Worm (Caenorhabditis elegans) whole organism, L4 larva: ENCODE results near the gene clhm-1.

Source experiments
- F26F4.8 ChIP-seq: fragments of 200-800 bp; sonication (Bioruptor generic); conservative IDR thresholded peaks from 2 replicates; pipeline ENCODE4 v1.3.6; 2022; ENCODE audit warnings: missing genetic modification characterization, missing compliant biosample characterization
- F49E8.2 ChIP-seq: sonication (generic microtip); optimal IDR thresholded peaks from 2 replicates; lab custom pipeline; 2016; ENCODE audit warnings: missing compliant biosample characterization, mild to moderate bottlenecking, missing genetic modification characterization, borderline replicate concordance
- Y105C5A.15 ChIP-seq: fragments of 200-800 bp; sonication (Bioruptor generic); IDR thresholded peaks from 2 replicates; pipeline ENCODE4 v1.3.6; 2022; ENCODE audit warnings: missing genetic modification characterization, missing compliant biosample characterization
- ceh-44 ChIP-seq: fragments of 200-800 bp; sonication (Bioruptor generic); IDR thresholded peaks from 2 replicates; pipeline ENCODE4 v1.3.6; 2022; ENCODE audit warnings: missing genetic modification reagents, missing genetic modification characterization, missing compliant biosample characterization
- ceh-62 ChIP-seq: sonication (generic microtip); optimal IDR thresholded peaks from 2 replicates; lab custom pipeline; 2017; ENCODE audit warnings: missing biosample characterization, missing genetic modification characterization
- cey-2 ChIP-seq: sonication (generic microtip); optimal IDR thresholded peaks from 3 replicates; lab custom pipeline; 2017; ENCODE audit warnings: missing genetic modification characterization, mild to moderate bottlenecking, missing compliant biosample characterization, antibody characterized with exemption, borderline replicate concordance; ENCODE audit not compliant: insufficient read depth
- daf-16 ChIP-seq, 3 experiments: sonication (generic microtip); optimal IDR thresholded peaks; 2 replicates each; lab custom pipeline; 2016 to 2017; ENCODE audit warnings: missing genetic modification characterization in 3 of 3, missing genetic modification reagents in 3 of 3, mild to moderate bottlenecking in 2 of 3, missing compliant biosample characterization in 2 of 3, missing biosample characterization in 1 of 3, moderate library complexity in 1 of 3
- daf-19 ChIP-seq: fragments of 200-800 bp; sonication (Bioruptor generic); conservative IDR thresholded peaks from 2 replicates; pipeline ENCODE4 v1.3.6; 2022; ENCODE audit warnings: missing genetic modification characterization, missing compliant biosample characterization
- dmd-6 ChIP-seq: fragments of 200-800 bp; sonication (Bioruptor generic); IDR thresholded peaks from 2 replicates; pipeline ENCODE4 v1.3.6; 2022; ENCODE audit warnings: missing genetic modification reagents, missing genetic modification characterization, missing compliant biosample characterization
- dve-1 ChIP-seq: sonication (generic microtip); optimal IDR thresholded peaks from 2 replicates; lab custom pipeline; 2017; ENCODE audit warnings: antibody characterized with exemption, mild to moderate bottlenecking, missing genetic modification characterization, missing compliant biosample characterization; ENCODE audit not compliant: insufficient read depth
- egl-27 ChIP-seq: sonication (generic microtip); optimal IDR thresholded peaks from 3 replicates; lab custom pipeline; 2017; ENCODE audit warnings: missing biosample characterization, missing genetic modification reagents, missing genetic modification characterization
- hif-1 ChIP-seq, 2 experiments: sonication (generic microtip); optimal IDR thresholded peaks; 2 replicates each; lab custom pipeline; 2016 to 2017; ENCODE audit warnings: missing compliant biosample characterization in 2 of 2, missing genetic modification characterization in 2 of 2, missing genetic modification reagents in 2 of 2, missing genotype in 2 of 2, mild to moderate bottlenecking in 1 of 2
- hlh-11 ChIP-seq: fragments of 200-800 bp; sonication (Bioruptor generic); optimal IDR thresholded peaks from 2 replicates; lab custom pipeline; 2018; ENCODE audit warnings: mild to moderate bottlenecking, missing genetic modification characterization, missing compliant biosample characterization
- hlh-30 ChIP-seq: sonication (generic microtip); optimal IDR thresholded peaks from 2 replicates; lab custom pipeline; 2017; ENCODE audit warnings: antibody characterized with exemption, mild to moderate bottlenecking, missing genetic modification characterization, missing compliant biosample characterization; ENCODE audit not compliant: insufficient read depth
- hmg-1.1 ChIP-seq: fragments of 200-800 bp; sonication (Bioruptor generic); IDR thresholded peaks from 2 replicates; pipeline ENCODE4 v1.3.6; 2022; ENCODE audit warnings: missing genetic modification reagents, missing genetic modification characterization, missing compliant biosample characterization
- lin-1 ChIP-seq: fragments of 200-800 bp; sonication (Bioruptor generic); IDR thresholded peaks from 2 replicates; pipeline ENCODE4 v1.3.6; 2022; ENCODE audit warnings: missing genetic modification reagents, missing genetic modification characterization, missing compliant biosample characterization
- lin-15B ChIP-seq: fragments of 150-350 bp; sonication (generic microtip); optimal IDR thresholded peaks from 3 replicates; lab custom pipeline; 2014; ENCODE audit warnings: missing biosample characterization, missing genetic modification characterization
- lsy-2 ChIP-seq, 2 experiments: fragments of 150-350 bp in 1 of 2; sonication (generic microtip) in 1 of 2; optimal IDR thresholded peaks; 2 replicates each; lab custom pipeline; 2014 to 2017; ENCODE audit warnings: missing biosample characterization in 2 of 2, missing genetic modification characterization in 2 of 2
- mdl-1 ChIP-seq, 2 experiments: fragments of 150-350 bp in 1 of 2; sonication (generic microtip) in 1 of 2; optimal IDR thresholded peaks; 2 replicates each; lab custom pipeline; 2014 to 2017; ENCODE audit warnings: missing biosample characterization in 2 of 2, missing genetic modification characterization in 2 of 2
- mdt-29 ChIP-seq: fragments of 200-800 bp; sonication (Bioruptor generic); IDR thresholded peaks from 2 replicates; pipeline ENCODE4 v1.3.6; 2022; ENCODE audit warnings: missing genetic modification reagents, missing genetic modification characterization, missing compliant biosample characterization
- mep-1 ChIP-seq: fragments of 150-350 bp; sonication (generic microtip); optimal IDR thresholded peaks from 3 replicates; lab custom pipeline; 2014; ENCODE audit warnings: missing biosample characterization, missing genetic modification characterization
- mes-2 ChIP-seq: sonication (generic microtip); optimal IDR thresholded peaks from 2 replicates; lab custom pipeline; 2016; ENCODE audit warnings: missing genotype, mild to moderate bottlenecking, missing genetic modification characterization, missing compliant biosample characterization; ENCODE audit not compliant: poor library complexity, severe bottlenecking
- mxl-3 ChIP-seq: fragments of 200-800 bp; sonication (Bioruptor generic); optimal IDR thresholded peaks from 2 replicates; lab custom pipeline; 2018; ENCODE audit warnings: mild to moderate bottlenecking, missing genetic modification characterization, missing compliant biosample characterization
- nhr-10 ChIP-seq: fragments of 150-350 bp; optimal IDR thresholded peaks from 2 replicates; lab custom pipeline; 2014; ENCODE audit warnings: missing biosample characterization, missing genetic modification characterization
- nhr-11 ChIP-seq: fragments of 150-350 bp; optimal IDR thresholded peaks from 2 replicates; lab custom pipeline; 2014; ENCODE audit warnings: missing biosample characterization, missing genetic modification characterization
- nhr-111 ChIP-seq: fragments of 200-800 bp; sonication (Bioruptor generic); optimal IDR thresholded peaks from 2 replicates; lab custom pipeline; 2018; ENCODE audit warnings: mild to moderate bottlenecking, missing genetic modification characterization, missing compliant biosample characterization
- nhr-28 ChIP-seq: fragments of 150-350 bp; optimal IDR thresholded peaks from 2 replicates; lab custom pipeline; 2014; ENCODE audit warnings: missing biosample characterization, missing genetic modification characterization
- nhr-6 ChIP-seq: fragments of 150-350 bp; optimal IDR thresholded peaks from 2 replicates; lab custom pipeline; 2014; ENCODE audit warnings: missing biosample characterization, missing genetic modification characterization
- nhr-76 ChIP-seq: fragments of 150-350 bp; optimal IDR thresholded peaks from 2 replicates; lab custom pipeline; 2014; ENCODE audit warnings: missing biosample characterization, missing genetic modification characterization
- nhr-77 ChIP-seq: fragments of 150-350 bp; optimal IDR thresholded peaks from 2 replicates; lab custom pipeline; 2014; ENCODE audit warnings: missing biosample characterization, missing genetic modification characterization
- pha-4 ChIP-seq, 2 experiments: fragments of 150-350 bp in 1 of 2; fragments of 200-800 bp in 1 of 2; sonication (Bioruptor generic) in 1 of 2; IDR thresholded peaks in 1 of 2; optimal IDR thresholded peaks in 1 of 2; 2 replicates each; pipeline versions ENCODE4 v1.3.6 to Lab custom; 2014 to 2022; ENCODE audit warnings: missing genetic modification characterization in 2 of 2, missing genetic modification reagents in 2 of 2, missing biosample characterization in 1 of 2, missing compliant biosample characterization in 1 of 2
- php-3 ChIP-seq: fragments of 200-800 bp; sonication (Bioruptor generic); IDR thresholded peaks from 2 replicates; pipeline ENCODE4 v1.3.6; 2022; ENCODE audit warnings: missing genetic modification reagents, missing genetic modification characterization, missing compliant biosample characterization
- snpc-1.2 ChIP-seq: fragments of 200-800 bp; sonication (Bioruptor generic); IDR thresholded peaks from 2 replicates; pipeline ENCODE4 v1.3.6; 2022; ENCODE audit warnings: missing genetic modification reagents, missing genetic modification characterization, missing compliant biosample characterization
- spr-1 ChIP-seq: sonication (generic microtip); optimal IDR thresholded peaks from 2 replicates; lab custom pipeline; 2016; ENCODE audit warnings: mild to moderate bottlenecking, missing genetic modification characterization, missing compliant biosample characterization
- tag-97 ChIP-seq: fragments of 200-800 bp; sonication (Bioruptor generic); IDR thresholded peaks from 2 replicates; pipeline ENCODE4 v1.3.6; 2022; ENCODE audit warnings: missing genetic modification characterization, missing compliant biosample characterization
- unc-130 ChIP-seq: sonication (generic microtip); optimal IDR thresholded peaks from 2 replicates; lab custom pipeline; 2016; ENCODE audit warnings: missing genetic modification reagents, missing genetic modification characterization, missing compliant biosample characterization
- unc-62 ChIP-seq, 3 experiments: fragments of 150-350 bp in 1 of 3; sonication (generic microtip); optimal IDR thresholded peaks in 2 of 3; peaks in 1 of 3; 1 replicate in 1 of 3; 2 replicates in 2 of 3; lab custom pipeline; 2014 to 2017; ENCODE audit warnings: missing biosample characterization in 3 of 3, missing genetic modification characterization in 3 of 3, missing genetic modification reagents in 3 of 3, missing genotype in 1 of 3
- zfp-3 ChIP-seq: fragments of 200-800 bp; sonication (Bioruptor generic); conservative IDR thresholded peaks from 2 replicates; pipeline ENCODE4 v1.3.6; 2022; ENCODE audit warnings: missing genetic modification reagents, missing genetic modification characterization, missing compliant biosample characterization
- zip-11 ChIP-seq: fragments of 200-800 bp; sonication (Bioruptor generic); IDR thresholded peaks from 2 replicates; pipeline ENCODE4 v1.3.6; 2022; ENCODE audit warnings: missing genetic modification characterization, missing compliant biosample characterization

The clhm-1 gene

ce11 chrII:6893589-6894245 is 22.9 kb upstream of the clhm-1 start, which contains the start of gene adal-1:
Gene adal-1 (minus strand): TSS chrII:6893639.
- TF ChIP-seq snpc-1.2 (GFP tag; lab: Robert Waterston, UW): no peak
- TF ChIP-seq Y105C5A.15: no peak
- no peak for TF ChIP-seq mxl-3 (GFP tag; lab: Kevin White, UChicago)
- no peak for TF ChIP-seq spr-1 (tag; lab: Kevin White, UChicago)
- peak in 1 of 2 experiments; percentile 55 for TF ChIP-seq lsy-2 (tag; optimal IDR thresholded peaks at IDR 0.05; lab: Kevin White, UChicago)
- no peak for TF ChIP-seq mdt-29 (GFP tag; lab: Robert Waterston, UW)

- TF ChIP-seq nhr-76 (tag; lab: Kevin White, UChicago): peak; percentile 27
- 0 out of 2 replicates have a peak, but pooled peaks have one; percentile 39 for TF ChIP-seq php-3 (GFP tag; lab: Robert Waterston, UW)
- TF ChIP-seq cey-2 (tag; lab: Kevin White, UChicago): no peak
- TF ChIP-seq dve-1 (tag; lab: Kevin White, UChicago): peak; percentile 84
- no peak for TF ChIP-seq daf-19
- TF ChIP-seq mdt-29 (GFP tag; lab: Robert Waterston, UW): peak; percentile 87
- TF ChIP-seq unc-62 (GFP tag; optimal IDR thresholded peaks at IDR 0.05 in 1 of 2; lab: Kevin White, UChicago): peak in 1 of 2 experiments; percentile 92
- no peak for TF ChIP-seq unc-62 (tag; optimal IDR thresholded peaks at IDR 0.05; lab: Kevin White, UChicago)
- TF ChIP-seq hmg-1.1 (GFP tag; lab: Robert Waterston, UW): peak; percentile 9; the same call in 1 of the 2 replicates
- no peak for TF ChIP-seq ceh-44 (GFP tag; lab: Robert Waterston, UW)
- TF ChIP-seq spr-1 (tag; lab: Kevin White, UChicago): no peak
- no peak for TF ChIP-seq nhr-111 (GFP tag; lab: Kevin White, UChicago)
- peak; percentile 90 for TF ChIP-seq hlh-30 (tag; lab: Kevin White, UChicago)
- peak; percentile 56 for TF ChIP-seq mxl-3 (GFP tag; lab: Kevin White, UChicago)
- TF ChIP-seq hlh-11: peak; percentile 91
- TF ChIP-seq F26F4.8 (GFP tag; lab: Robert Waterston, UW): no peak
- TF ChIP-seq mdl-1 (tag; optimal IDR thresholded peaks at IDR 0.05; lab: Kevin White, UChicago): peak in 1 of 2 experiments; percentile 63
- no peak for TF ChIP-seq F49E8.2 (tag; lab: Kevin White, UChicago)
- no peak for TF ChIP-seq tag-97 (GFP tag; lab: Robert Waterston, UW)
- TF ChIP-seq pha-4 (GFP tag; IDR thresholded peaks at IDR 0.05; lab: Robert Waterston, UW): peak; percentile 7; the same call in 1 of the 2 replicates
- no peak for TF ChIP-seq pha-4 (tag; optimal IDR thresholded peaks at IDR 0.05; lab: Kevin White, UChicago)
- peak; percentile 96 for TF ChIP-seq nhr-28 (tag; lab: Kevin White, UChicago)
- no peak for TF ChIP-seq ceh-62 (tag; lab: Kevin White, UChicago)
- TF ChIP-seq unc-130 (GFP tag; lab: Kevin White, UChicago): no peak
- peak; percentile 59 for TF ChIP-seq dmd-6 (GFP tag; lab: Robert Waterston, UW)
- no peak for TF ChIP-seq lin-15B (tag; lab: Kevin White, UChicago)
- TF ChIP-seq daf-16 (GFP tag; optimal IDR thresholded peaks at IDR 0.05; lab: Kevin White, UChicago): no peak
- TF ChIP-seq daf-16 (tag; optimal IDR thresholded peaks at IDR 0.05; lab: Kevin White, UChicago): peak; percentile 22
- peak in 1 of 2 experiments; percentile 13 for TF ChIP-seq hif-1 (tag; optimal IDR thresholded peaks at IDR 0.05; lab: Kevin White, UChicago)
- no peak for TF ChIP-seq egl-27 (tag; lab: Kevin White, UChicago)
- peak; percentile 30 for TF ChIP-seq mes-2 (tag; lab: Kevin White, UChicago)
- peak; percentile 48 for TF ChIP-seq mep-1
- TF ChIP-seq nhr-77 (tag; lab: Kevin White, UChicago): peak; percentile 78
- TF ChIP-seq lsy-2 (tag; optimal IDR thresholded peaks at IDR 0.05; lab: Kevin White, UChicago): peak; percentile 53 to 54
- peak; percentile 48 for TF ChIP-seq nhr-11 (tag; lab: Kevin White, UChicago)
- peak; percentile 73 for TF ChIP-seq nhr-10 (tag; lab: Kevin White, UChicago)
- TF ChIP-seq nhr-6: no peak
- TF ChIP-seq lin-1 (GFP tag; lab: Robert Waterston, UW): no peak
- TF ChIP-seq zip-11 (GFP tag; lab: Robert Waterston, UW): no peak
- 0 out of 2 replicates have a peak, but pooled peaks have one; percentile 41 for TF ChIP-seq zfp-3 (GFP tag; lab: Robert Waterston, UW)
Measured at ce11 chrII:6891838-6892237, 21.0 kb upstream of the clhm-1 start.
